Worm (Caenorhabditis elegans) whole organism, L3 larva: Measurements from ENCODE around the gene ZK262.8.

ENCODE experiments used
- R02D3.7 ChIP-seq: fragments of 150-350 bp; optimal IDR thresholded peaks from 2 replicates; lab custom pipeline; 2014; ENCODE audit warnings: missing biosample characterization, missing genetic modification characterization
- ZK546.5 ChIP-seq: sonication (generic microtip); optimal IDR thresholded peaks from 2 replicates; lab custom pipeline; 2017; ENCODE audit warnings: missing biosample characterization, missing genetic modification characterization
- aly-2 ChIP-seq: fragments of 150-350 bp; optimal IDR thresholded peaks from 2 replicates; lab custom pipeline; 2014; ENCODE audit warnings: missing biosample characterization, missing genetic modification characterization
- ama-1 ChIP-seq: fragments of 150-350 bp; optimal IDR thresholded peaks from 2 replicates; lab custom pipeline; 2018
- ceh-16 ChIP-seq: sonication (generic microtip); optimal IDR thresholded peaks from 2 replicates; lab custom pipeline; 2017; ENCODE audit warnings: missing biosample characterization, missing genetic modification characterization
- ceh-28 ChIP-seq: fragments of 150-350 bp; optimal IDR thresholded peaks from 2 replicates; lab custom pipeline; 2014; ENCODE audit warnings: missing biosample characterization, missing genetic modification reagents, missing genetic modification characterization
- ceh-82 ChIP-seq: fragments of 150-350 bp; optimal IDR thresholded peaks from 2 replicates; lab custom pipeline; 2014; ENCODE audit warnings: missing biosample characterization, missing genetic modification characterization
- ceh-9 ChIP-seq: sonication (generic microtip); optimal IDR thresholded peaks from 2 replicates; lab custom pipeline; 2018; ENCODE audit warnings: missing biosample characterization, missing genetic modification characterization
- daf-12 ChIP-seq: fragments of 150-350 bp; optimal IDR thresholded peaks from 2 replicates; lab custom pipeline; 2014; ENCODE audit warnings: missing biosample characterization, missing genetic modification reagents, missing genetic modification characterization
- egl-27 ChIP-seq: sonication (generic microtip); optimal IDR thresholded peaks from 4 replicates; lab custom pipeline; 2017; ENCODE audit warnings: missing biosample characterization, missing genetic modification reagents, missing genetic modification characterization
- elt-3 ChIP-seq, 3 experiments: fragments of 150-350 bp in 1 of 3; sonication (generic microtip) in 2 of 3; optimal IDR thresholded peaks; 2 replicates in 2 of 3; 4 replicates in 1 of 3; lab custom pipeline; 2014 to 2017; ENCODE audit warnings: missing biosample characterization in 3 of 3, missing genetic modification characterization in 3 of 3
- eor-1 ChIP-seq, 2 experiments: fragments of 150-350 bp; optimal IDR thresholded peaks; 2 replicates each; lab custom pipeline; 2014 to 2018; ENCODE audit warnings: missing biosample characterization in 2 of 2, missing genetic modification characterization in 2 of 2
- fkh-2 ChIP-seq: fragments of 150-350 bp; optimal IDR thresholded peaks from 2 replicates; lab custom pipeline; 2014; ENCODE audit warnings: missing biosample characterization, missing genetic modification reagents, missing genetic modification characterization
- fos-1 ChIP-seq: fragments of 150-350 bp; optimal IDR thresholded peaks from 2 replicates; lab custom pipeline; 2014; ENCODE audit warnings: missing biosample characterization, missing genetic modification characterization
- jun-1 ChIP-seq: fragments of 150-350 bp; optimal IDR thresholded peaks from 2 replicates; lab custom pipeline; 2014; ENCODE audit warnings: missing biosample characterization, missing genetic modification reagents, missing genetic modification characterization
- lin-15B ChIP-seq: fragments of 150-350 bp; optimal IDR thresholded peaks from 2 replicates; lab custom pipeline; 2014; ENCODE audit warnings: missing biosample characterization, missing genetic modification characterization
- lin-39 ChIP-seq: fragments of 150-350 bp; optimal IDR thresholded peaks from 2 replicates; lab custom pipeline; 2018; ENCODE audit warnings: missing biosample characterization, missing genetic modification reagents, missing genetic modification characterization
- lsy-12 ChIP-seq: sonication (generic microtip); optimal IDR thresholded peaks from 2 replicates; lab custom pipeline; 2016; ENCODE audit warnings: mild to moderate bottlenecking, missing genetic modification characterization, missing compliant biosample characterization
- mdl-1 ChIP-seq: fragments of 150-350 bp; optimal IDR thresholded peaks from 2 replicates; lab custom pipeline; 2014; ENCODE audit warnings: missing biosample characterization, missing genetic modification characterization
- mml-1 ChIP-seq: fragments of 150-350 bp; sonication (generic microtip); optimal IDR thresholded peaks from 3 replicates; lab custom pipeline; 2014; ENCODE audit warnings: missing biosample characterization, missing genetic modification characterization
- nfya-1 ChIP-seq: sonication (generic microtip); optimal IDR thresholded peaks from 2 replicates; lab custom pipeline; 2017; ENCODE audit warnings: missing genetic modification characterization, mild to moderate bottlenecking, missing compliant biosample characterization, antibody characterized with exemption, moderate library complexity; ENCODE audit not compliant: insufficient read depth
- nhr-11 ChIP-seq: fragments of 150-350 bp; optimal IDR thresholded peaks from 2 replicates; lab custom pipeline; 2014; ENCODE audit warnings: missing biosample characterization, missing genetic modification characterization
- nhr-23 ChIP-seq: fragments of 150-350 bp; optimal IDR thresholded peaks from 2 replicates; lab custom pipeline; 2014; ENCODE audit warnings: missing biosample characterization, missing genetic modification reagents, missing genetic modification characterization
- nhr-28 ChIP-seq: fragments of 150-350 bp; optimal IDR thresholded peaks from 2 replicates; lab custom pipeline; 2014; ENCODE audit warnings: missing biosample characterization, missing genetic modification characterization
- nhr-43 ChIP-seq: sonication (generic microtip); optimal IDR thresholded peaks from 2 replicates; lab custom pipeline; 2016; ENCODE audit warnings: mild to moderate bottlenecking, missing genetic modification characterization, missing compliant biosample characterization; ENCODE audit not compliant: poor library complexity, severe bottlenecking
- nhr-67 ChIP-seq: fragments of 150-350 bp; optimal IDR thresholded peaks from 2 replicates; lab custom pipeline; 2014; ENCODE audit warnings: missing biosample characterization, missing genetic modification characterization
- nhr-77 ChIP-seq: fragments of 150-350 bp; optimal IDR thresholded peaks from 2 replicates; lab custom pipeline; 2014; ENCODE audit warnings: missing biosample characterization, missing genetic modification characterization
- pha-4 ChIP-seq: fragments of 150-350 bp; optimal IDR thresholded peaks from 2 replicates; lab custom pipeline; 2014; ENCODE audit warnings: missing biosample characterization, missing genetic modification reagents, missing genetic modification characterization
- sea-2 ChIP-seq: fragments of 150-350 bp; sonication (generic microtip); optimal IDR thresholded peaks from 4 replicates; lab custom pipeline; 2014; ENCODE audit warnings: missing biosample characterization, missing genetic modification reagents, missing genetic modification characterization
- unc-39 ChIP-seq: sonication (generic microtip); optimal IDR thresholded peaks from 4 replicates; lab custom pipeline; 2017; ENCODE audit warnings: missing biosample characterization, missing genetic modification characterization
- unc-62 ChIP-seq: fragments of 150-350 bp; sonication (generic microtip); optimal IDR thresholded peaks from 4 replicates; lab custom pipeline; 2014; ENCODE audit warnings: missing biosample characterization, missing genetic modification reagents, missing genetic modification characterization
- zag-1 ChIP-seq: fragments of 150-350 bp; optimal IDR thresholded peaks from 2 replicates; lab custom pipeline; 2014; ENCODE audit warnings: missing biosample characterization, missing genetic modification characterization
- ztf-11 ChIP-seq: fragments of 150-350 bp; optimal IDR thresholded peaks from 2 replicates; lab custom pipeline; 2014; ENCODE audit warnings: missing biosample characterization, missing genetic modification characterization

Gene ZK262.8

DNA sequence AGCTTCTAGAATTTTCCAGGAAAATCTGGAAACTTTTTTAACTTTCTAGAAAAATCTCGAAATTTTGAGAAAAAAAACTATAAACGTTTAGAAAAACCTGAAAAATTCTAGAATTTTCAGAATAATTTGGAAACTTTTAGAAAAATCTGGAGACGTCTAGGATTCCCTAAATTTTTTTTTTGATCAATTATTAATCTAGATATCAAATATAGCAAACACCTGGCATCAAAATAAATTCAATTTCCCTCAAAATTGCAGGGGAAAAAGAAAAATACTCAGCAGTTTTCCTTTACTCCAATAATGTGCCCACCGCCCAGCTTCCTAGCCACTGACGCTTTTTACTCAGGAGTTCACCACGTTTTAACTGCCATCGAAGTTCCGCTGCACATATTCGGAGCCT, 36.0 kb downstream of the ZK262.8 start, which contains the start of gene srh-181:
Gene srh-181 (plus strand): TSS at position 301 of the 400 bp plus-strand sequence.
- TF ChIP-seq fos-1: no peak
- no peak for TF ChIP-seq lsy-12 (tag; lab: Kevin White, UChicago)

- TF ChIP-seq mml-1 (no peak), fkh-2 (tag; lab: Kevin White, UChicago) (no peak), nhr-77 (tag; lab: Kevin White, UChicago) (no peak), zag-1 (tag; lab: Kevin White, UChicago) (no peak), unc-39 (tag; lab: Kevin White, UChicago) (no peak), unc-62 (no peak), R02D3.7 (no peak), ceh-9 (tag; lab: Kevin White, UChicago) (no peak), pha-4 (tag; lab: Kevin White, UChicago) (no peak), lin-39 (tag; lab: Kevin White, UChicago) (no peak), ceh-28 (no peak), mdl-1 (tag; lab: Kevin White, UChicago) (no peak), daf-12 (tag; lab: Kevin White, UChicago) (no peak), sea-2 (no peak), nhr-11 (no peak), nhr-67 (no peak), ama-1 (lab: Kevin White, UChicago) (no peak), lin-15B (no peak)
- TF ChIP-seq, all 47 proteins: peak for 0
These were observed 37.9 kb downstream of the ZK262.8 start, which contains the start of gene srh-179 for ce11 chrV:18476090-18476489. Gene srh-179 (plus strand): TSS chrV:18476390.

ce11 chrV:18480231-18480630, 42.0 kb downstream of the ZK262.8 start, which contains the start of gene srh-178:
Gene srh-178 (minus strand): TSS chrV:18480331.
- TF ChIP-seq jun-1 (tag; lab: Kevin White, UChicago) (no peak), eor-1 (tag; optimal IDR thresholded peaks at IDR 0.05; lab: Kevin White, UChicago) (no peak), ZK546.5 (no peak), egl-27 (tag; lab: Kevin White, UChicago) (no peak), elt-3 (tag; optimal IDR thresholded peaks at IDR 0.05; lab: Kevin White, UChicago) (no peak), nhr-43 (tag; lab: Kevin White, UChicago) (no peak), ceh-28 (no peak), fos-1 (no peak), lin-15B (no peak), lsy-12 (tag; lab: Kevin White, UChicago) (no peak), sea-2 (no peak), ceh-82 (tag; lab: Kevin White, UChicago) (no peak), ceh-16 (tag; lab: Kevin White, UChicago) (no peak), mml-1 (no peak), aly-2 (no peak), nfya-1 (no peak), nhr-23 (tag; lab: Kevin White, UChicago) (no peak)
- TF ChIP-seq, all 47 proteins: peak for 0

ce11 chrV:18487158-18487557, 49.0 kb downstream of the ZK262.8 start, which contains the start of gene Y51A2D.18:
Gene Y51A2D.18 (minus strand): TSS chrV:18487258.
- TF ChIP-seq zag-1 (tag; lab: Kevin White, UChicago) (no peak), nhr-28 (no peak), unc-39 (tag; lab: Kevin White, UChicago) (no peak), ztf-11 (tag; lab: Kevin White, UChicago) (no peak)
